Worm (Caenorhabditis elegans) whole organism, L4 larva: ENCODE measurements around the gene C14H10.3.

Source experiments
- F10B5.3 ChIP-seq: sonication (generic microtip); optimal IDR thresholded peaks from 2 replicates; lab custom pipeline; 2016; ENCODE audit warnings: mild to moderate bottlenecking, missing genetic modification characterization, missing compliant biosample characterization
- F37D6.2 ChIP-seq: sonication (generic microtip); optimal IDR thresholded peaks from 2 replicates; lab custom pipeline; 2016; ENCODE audit warnings: mild to moderate bottlenecking, missing genetic modification characterization, missing compliant biosample characterization
- T26A8.4 ChIP-seq: fragments of 200-800 bp; sonication (Bioruptor generic); IDR thresholded peaks from 2 replicates; pipeline ENCODE4 v1.3.6; 2022; ENCODE audit warnings: missing genetic modification characterization, missing compliant biosample characterization
- Y48G9A.11 ChIP-seq: fragments of 200-800 bp; sonication (Bioruptor generic); IDR thresholded peaks from 2 replicates; pipeline ENCODE4 v1.3.6; 2022; ENCODE audit warnings: missing genetic modification reagents, missing genetic modification characterization, missing compliant biosample characterization
- arid-1 ChIP-seq: fragments of 200-800 bp; sonication (Bioruptor generic); conservative IDR thresholded peaks from 2 replicates; pipeline ENCODE4 v1.3.6; 2022; ENCODE audit warnings: missing genetic modification reagents, missing genetic modification characterization, missing compliant biosample characterization
- ceh-20 ChIP-seq: fragments of 200-800 bp; sonication (Bioruptor generic); IDR thresholded peaks from 2 replicates; pipeline ENCODE4 v1.3.6; 2022; ENCODE audit warnings: missing genetic modification reagents, missing genetic modification characterization, missing compliant biosample characterization
- ceh-28 ChIP-seq: fragments of 150-350 bp; optimal IDR thresholded peaks from 2 replicates; lab custom pipeline; 2014; ENCODE audit warnings: missing biosample characterization, missing genetic modification reagents, missing genetic modification characterization
- ceh-32 ChIP-seq: sonication (generic microtip); optimal IDR thresholded peaks from 2 replicates; lab custom pipeline; 2016; ENCODE audit warnings: mild to moderate bottlenecking, missing genetic modification characterization, missing compliant biosample characterization; ENCODE audit not compliant: poor library complexity
- ceh-44 ChIP-seq: fragments of 200-800 bp; sonication (Bioruptor generic); IDR thresholded peaks from 2 replicates; pipeline ENCODE4 v1.3.6; 2022; ENCODE audit warnings: missing genetic modification reagents, missing genetic modification characterization, missing compliant biosample characterization
- ces-1 ChIP-seq: fragments of 150-350 bp; sonication (generic microtip); optimal IDR thresholded peaks from 4 replicates; lab custom pipeline; 2014; ENCODE audit warnings: missing biosample characterization, missing genetic modification reagents, missing genetic modification characterization
- cey-2 ChIP-seq: sonication (generic microtip); optimal IDR thresholded peaks from 3 replicates; lab custom pipeline; 2017; ENCODE audit warnings: missing genetic modification characterization, mild to moderate bottlenecking, missing compliant biosample characterization, antibody characterized with exemption, borderline replicate concordance; ENCODE audit not compliant: insufficient read depth
- ctbp-1 ChIP-seq: fragments of 200-800 bp; sonication (Bioruptor generic); IDR thresholded peaks from 2 replicates; pipeline ENCODE4 v1.3.6; 2022; ENCODE audit warnings: missing genetic modification reagents, missing genetic modification characterization, missing compliant biosample characterization
- daf-16 ChIP-seq, 3 experiments: sonication (generic microtip); optimal IDR thresholded peaks; 2 replicates each; lab custom pipeline; 2016 to 2017; ENCODE audit warnings: missing genetic modification characterization in 3 of 3, missing genetic modification reagents in 3 of 3, mild to moderate bottlenecking in 2 of 3, missing compliant biosample characterization in 2 of 3, missing biosample characterization in 1 of 3, moderate library complexity in 1 of 3
- daf-19 ChIP-seq: fragments of 200-800 bp; sonication (Bioruptor generic); conservative IDR thresholded peaks from 2 replicates; pipeline ENCODE4 v1.3.6; 2022; ENCODE audit warnings: missing genetic modification characterization, missing compliant biosample characterization
- dmd-6 ChIP-seq: fragments of 200-800 bp; sonication (Bioruptor generic); IDR thresholded peaks from 2 replicates; pipeline ENCODE4 v1.3.6; 2022; ENCODE audit warnings: missing genetic modification reagents, missing genetic modification characterization, missing compliant biosample characterization
- dve-1 ChIP-seq: sonication (generic microtip); optimal IDR thresholded peaks from 2 replicates; lab custom pipeline; 2017; ENCODE audit warnings: antibody characterized with exemption, mild to moderate bottlenecking, missing genetic modification characterization, missing compliant biosample characterization; ENCODE audit not compliant: insufficient read depth
- gei-8 ChIP-seq: fragments of 200-800 bp; sonication (Bioruptor generic); optimal IDR thresholded peaks from 2 replicates; lab custom pipeline; 2018; ENCODE audit warnings: mild to moderate bottlenecking, missing genetic modification characterization, missing compliant biosample characterization
- hif-1 ChIP-seq, 2 experiments: sonication (generic microtip); optimal IDR thresholded peaks; 2 replicates each; lab custom pipeline; 2016 to 2017; ENCODE audit warnings: missing compliant biosample characterization in 2 of 2, missing genetic modification characterization in 2 of 2, missing genetic modification reagents in 2 of 2, missing genotype in 2 of 2, mild to moderate bottlenecking in 1 of 2
- hlh-11 ChIP-seq: fragments of 200-800 bp; sonication (Bioruptor generic); optimal IDR thresholded peaks from 2 replicates; lab custom pipeline; 2018; ENCODE audit warnings: mild to moderate bottlenecking, missing genetic modification characterization, missing compliant biosample characterization
- hlh-30 ChIP-seq: sonication (generic microtip); optimal IDR thresholded peaks from 2 replicates; lab custom pipeline; 2017; ENCODE audit warnings: antibody characterized with exemption, mild to moderate bottlenecking, missing genetic modification characterization, missing compliant biosample characterization; ENCODE audit not compliant: insufficient read depth
- jun-1 ChIP-seq: fragments of 150-350 bp; optimal IDR thresholded peaks from 2 replicates; lab custom pipeline; 2014; ENCODE audit warnings: missing biosample characterization, missing genetic modification reagents, missing genetic modification characterization
- lin-1 ChIP-seq: fragments of 200-800 bp; sonication (Bioruptor generic); IDR thresholded peaks from 2 replicates; pipeline ENCODE4 v1.3.6; 2022; ENCODE audit warnings: missing genetic modification reagents, missing genetic modification characterization, missing compliant biosample characterization
- lin-13 ChIP-seq: fragments of 150-350 bp; optimal IDR thresholded peaks from 2 replicates; lab custom pipeline; 2014; ENCODE audit warnings: missing biosample characterization, missing genetic modification reagents, missing genetic modification characterization
- lin-29 ChIP-seq: fragments of 200-800 bp; sonication (Bioruptor generic); IDR thresholded peaks from 2 replicates; pipeline ENCODE4 v1.3.6; 2022; ENCODE audit warnings: missing genetic modification reagents, missing genetic modification characterization, missing compliant biosample characterization
- lin-38 ChIP-seq: fragments of 200-800 bp; sonication (Bioruptor generic); IDR thresholded peaks from 2 replicates; pipeline ENCODE4 v1.3.6; 2022; ENCODE audit warnings: missing genetic modification reagents, missing genetic modification characterization, missing compliant biosample characterization
- lin-39 ChIP-seq: fragments of 150-350 bp; optimal IDR thresholded peaks from 2 replicates; lab custom pipeline; 2014; ENCODE audit warnings: missing biosample characterization, missing genetic modification reagents, missing genetic modification characterization
- lsy-2 ChIP-seq, 2 experiments: fragments of 150-350 bp in 1 of 2; sonication (generic microtip) in 1 of 2; optimal IDR thresholded peaks; 2 replicates each; lab custom pipeline; 2014 to 2017; ENCODE audit warnings: missing biosample characterization in 2 of 2, missing genetic modification characterization in 2 of 2
- madf-5 ChIP-seq, 2 experiments: fragments of 200-800 bp; sonication (Bioruptor generic); IDR thresholded peaks; 2 replicates each; pipeline ENCODE4 v1.3.6; 2022; ENCODE audit warnings: missing compliant biosample characterization in 2 of 2, missing genetic modification characterization in 2 of 2
- mdl-1 ChIP-seq, 2 experiments: fragments of 150-350 bp in 1 of 2; sonication (generic microtip) in 1 of 2; optimal IDR thresholded peaks; 2 replicates each; lab custom pipeline; 2014 to 2017; ENCODE audit warnings: missing biosample characterization in 2 of 2, missing genetic modification characterization in 2 of 2
- mep-1 ChIP-seq: fragments of 150-350 bp; sonication (generic microtip); optimal IDR thresholded peaks from 3 replicates; lab custom pipeline; 2014; ENCODE audit warnings: missing biosample characterization, missing genetic modification characterization
- mxl-3 ChIP-seq: fragments of 200-800 bp; sonication (Bioruptor generic); optimal IDR thresholded peaks from 2 replicates; lab custom pipeline; 2018; ENCODE audit warnings: mild to moderate bottlenecking, missing genetic modification characterization, missing compliant biosample characterization
- nhr-102 ChIP-seq: sonication (generic microtip); optimal IDR thresholded peaks from 2 replicates; lab custom pipeline; 2016; ENCODE audit warnings: mild to moderate bottlenecking, missing genetic modification characterization, moderate library complexity, missing compliant biosample characterization
- nhr-28 ChIP-seq: fragments of 150-350 bp; optimal IDR thresholded peaks from 2 replicates; lab custom pipeline; 2014; ENCODE audit warnings: missing biosample characterization, missing genetic modification characterization
- nhr-42 ChIP-seq: fragments of 200-800 bp; sonication (Bioruptor generic); IDR thresholded peaks from 2 replicates; pipeline ENCODE4 v1.3.6; 2022; ENCODE audit warnings: missing genetic modification characterization, missing compliant biosample characterization
- php-3 ChIP-seq: fragments of 200-800 bp; sonication (Bioruptor generic); IDR thresholded peaks from 2 replicates; pipeline ENCODE4 v1.3.6; 2022; ENCODE audit warnings: missing genetic modification reagents, missing genetic modification characterization, missing compliant biosample characterization
- pqm-1 ChIP-seq: sonication (generic microtip); optimal IDR thresholded peaks from 2 replicates; lab custom pipeline; 2017; ENCODE audit warnings: missing biosample characterization, missing genetic modification characterization
- rbr-2 ChIP-seq: sonication (generic microtip); optimal IDR thresholded peaks from 2 replicates; lab custom pipeline; 2016; ENCODE audit warnings: missing genotype, missing genetic modification characterization, missing compliant biosample characterization
- saeg-2 ChIP-seq: fragments of 200-800 bp; sonication (Bioruptor generic); IDR thresholded peaks from 2 replicates; pipeline ENCODE4 v1.3.6; 2022; ENCODE audit warnings: missing genetic modification reagents, missing genetic modification characterization, missing compliant biosample characterization
- snpc-4 ChIP-seq: fragments of 150-350 bp; optimal IDR thresholded peaks from 2 replicates; lab custom pipeline; 2014; ENCODE audit warnings: missing biosample characterization, missing genetic modification characterization
- tag-97 ChIP-seq: fragments of 200-800 bp; sonication (Bioruptor generic); IDR thresholded peaks from 2 replicates; pipeline ENCODE4 v1.3.6; 2022; ENCODE audit warnings: missing genetic modification characterization, missing compliant biosample characterization
- unc-62 ChIP-seq, 3 experiments: fragments of 150-350 bp in 1 of 3; sonication (generic microtip); optimal IDR thresholded peaks in 2 of 3; peaks in 1 of 3; 1 replicate in 1 of 3; 2 replicates in 2 of 3; lab custom pipeline; 2014 to 2017; ENCODE audit warnings: missing biosample characterization in 3 of 3, missing genetic modification characterization in 3 of 3, missing genetic modification reagents in 3 of 3, missing genotype in 1 of 3
- zag-1 ChIP-seq: fragments of 150-350 bp; optimal IDR thresholded peaks from 2 replicates; lab custom pipeline; 2014; ENCODE audit warnings: missing biosample characterization, missing genetic modification characterization
- zfp-2 ChIP-seq: sonication (generic microtip); optimal IDR thresholded peaks from 2 replicates; lab custom pipeline; 2016; ENCODE audit warnings: mild to moderate bottlenecking, missing genetic modification characterization, missing compliant biosample characterization
- ztf-11 ChIP-seq: fragments of 150-350 bp; optimal IDR thresholded peaks from 2 replicates; lab custom pipeline; 2014; ENCODE audit warnings: missing biosample characterization, missing genetic modification characterization

Gene C14H10.3

ce11 chrX:10218779-10219178 lies 9.2 kb downstream of the C14H10.3 start, which contains the start of gene F44A6.5 (continued):
- TF ChIP-seq hif-1 (tag; optimal IDR thresholded peaks at IDR 0.05; lab: Kevin White, UChicago) = peak in 1 of 2 experiments; percentile 71
- TF ChIP-seq mxl-3 = peak; percentile 20
- no peak for TF ChIP-seq madf-5 (GFP tag; IDR thresholded peaks at IDR 0.05; lab: Robert Waterston, UW)
- TF ChIP-seq ces-1 (GFP tag; lab: Kevin White, UChicago) = no peak
- TF ChIP-seq lsy-2 (tag; optimal IDR thresholded peaks at IDR 0.05; lab: Kevin White, UChicago) = peak in 1 of 2 experiments; percentile 42
- peak; percentile 70 for TF ChIP-seq mep-1
- peak; percentile 89 for TF ChIP-seq nhr-28 (tag; lab: Kevin White, UChicago)
- peak in 1 of 2 experiments; percentile 15 for TF ChIP-seq unc-62 (GFP tag; optimal IDR thresholded peaks at IDR 0.05 in 1 of 2; lab: Kevin White, UChicago)
- TF ChIP-seq unc-62 (tag; optimal IDR thresholded peaks at IDR 0.05; lab: Kevin White, UChicago) = no peak
- TF ChIP-seq daf-16 (GFP tag; optimal IDR thresholded peaks at IDR 0.05; lab: Kevin White, UChicago) = no peak
- peak; percentile 90 for TF ChIP-seq daf-16 (tag; optimal IDR thresholded peaks at IDR 0.05; lab: Kevin White, UChicago)

DNA sequence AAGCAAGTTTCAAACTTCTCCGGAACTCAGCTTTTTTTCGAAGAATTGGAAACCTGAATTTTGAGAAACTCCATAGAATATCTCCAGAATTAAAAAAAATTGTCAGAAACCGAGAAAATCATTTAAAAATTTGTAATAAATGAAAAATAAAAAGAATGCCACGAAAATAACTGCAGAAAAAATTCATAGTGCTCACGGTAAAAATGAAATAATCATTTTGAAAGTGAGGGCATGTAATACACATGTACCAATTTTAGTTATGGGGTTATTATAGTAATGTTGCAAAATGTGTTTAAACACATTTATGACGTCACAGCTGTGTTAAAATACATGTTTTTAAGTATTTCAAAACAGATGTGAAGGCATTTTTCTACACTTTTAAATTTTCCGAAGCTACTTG lies 11.1 kb downstream of the C14H10.3 start:
- TF ChIP-seq arid-1 (GFP tag; lab: Robert Waterston, UW) (0 out of 2 replicates have a peak, but pooled peaks have one; percentile 20), tag-97 (GFP tag; lab: Robert Waterston, UW) (0 out of 2 replicates have a peak, but pooled peaks have one; percentile 30), lin-29 (GFP tag; lab: Robert Waterston, UW) (peak; percentile 14; the same call in 1 of the 2 replicates), lin-38 (GFP tag; lab: Robert Waterston, UW) (peak; percentile 10; the same call in 1 of the 2 replicates), ceh-20 (GFP tag; lab: Robert Waterston, UW) (peak; percentile 16; the same call in 1 of the 2 replicates), php-3 (GFP tag; lab: Robert Waterston, UW) (peak; percentile 48), saeg-2 (GFP tag; lab: Robert Waterston, UW) (0 out of 2 replicates have a peak, but pooled peaks have one; percentile 51), T26A8.4 (GFP tag; lab: Robert Waterston, UW) (peak; percentile 54), lin-1 (GFP tag; lab: Robert Waterston, UW) (no peak), daf-16 (GFP tag; optimal IDR thresholded peaks at IDR 0.05; lab: Kevin White, UChicago) (no peak), daf-16 (tag; optimal IDR thresholded peaks at IDR 0.05; lab: Kevin White, UChicago) (peak; percentile 44), ceh-44 (GFP tag; lab: Robert Waterston, UW) (no peak), pqm-1 (tag; lab: Kevin White, UChicago) (no peak), nhr-102 (tag; lab: Kevin White, UChicago) (peak; percentile 55), hlh-30 (tag; lab: Kevin White, UChicago) (no peak), ztf-11 (tag; lab: Kevin White, UChicago) (no peak), hlh-11 (no peak)

ce11 chrX:10216344-10216743 lies 11.6 kb downstream of the C14H10.3 start:
- TF ChIP-seq zag-1 = no peak
- no peak for TF ChIP-seq F10B5.3 (tag; lab: Kevin White, UChicago)
- TF ChIP-seq zfp-2 = no peak
- peak; percentile 25; the same call in 1 of the 2 replicates for TF ChIP-seq dmd-6 (GFP tag; lab: Robert Waterston, UW)
- TF ChIP-seq ceh-28 = no peak
- TF ChIP-seq daf-16 (GFP tag; optimal IDR thresholded peaks at IDR 0.05; lab: Kevin White, UChicago) = no peak
- TF ChIP-seq daf-16 (tag; optimal IDR thresholded peaks at IDR 0.05; lab: Kevin White, UChicago) = peak; percentile 71
- TF ChIP-seq cey-2 (tag; lab: Kevin White, UChicago) = no peak
- no peak for TF ChIP-seq gei-8
- TF ChIP-seq hlh-30 (tag; lab: Kevin White, UChicago) = peak; percentile 52
- peak; percentile 85 for TF ChIP-seq php-3 (GFP tag; lab: Robert Waterston, UW)
- peak; percentile 14 for TF ChIP-seq mep-1
- no peak for TF ChIP-seq lin-13
- TF ChIP-seq lin-39 (tag; lab: Kevin White, UChicago) = no peak
- TF ChIP-seq daf-19 = no peak
- TF ChIP-seq rbr-2 = no peak
- TF ChIP-seq jun-1 = no peak
- no peak for TF ChIP-seq F37D6.2
- TF ChIP-seq snpc-4 (tag; lab: Kevin White, UChicago) = no peak
- TF ChIP-seq pqm-1 (tag; lab: Kevin White, UChicago) = peak; percentile 25
- TF ChIP-seq dve-1 (tag; lab: Kevin White, UChicago) = peak; percentile 47
- TF ChIP-seq ctbp-1 = no peak
- peak in 1 of 2 experiments; percentile 8 for TF ChIP-seq mdl-1 (tag; optimal IDR thresholded peaks at IDR 0.05; lab: Kevin White, UChicago)
- no peak for TF ChIP-seq nhr-42
- TF ChIP-seq ceh-32 = no peak
- TF ChIP-seq Y48G9A.11 (GFP tag; lab: Robert Waterston, UW) = no peak
- no peak for TF ChIP-seq ztf-11 (tag; lab: Kevin White, UChicago)
